Fruit fly (Drosophila melanogaster) whole organism, embryonic: ENCODE results near the gene ppk17.
A peak's percentile ranks its signal among the peaks of the same experiment; 100 is the strongest.

Experiments used
- CG10209 ChIP-seq: fragments of 200-800 bp; sonication (Bioruptor generic); optimal IDR thresholded peaks from 3 replicates; lab custom pipeline; 2017; ENCODE audit warnings: missing biosample characterization, mild to moderate bottlenecking, missing genetic modification characterization, missing genetic modification reagents
- CG10543 ChIP-seq: fragments of 200-800 bp; sonication (Bioruptor generic); optimal IDR thresholded peaks from 3 replicates; lab custom pipeline; 2017; ENCODE audit warnings: missing biosample characterization, mild to moderate bottlenecking, missing genetic modification characterization, moderate library complexity
- CG10654 ChIP-seq: fragments of 200-800 bp; sonication (Bioruptor generic); optimal IDR thresholded peaks from 2 replicates; lab custom pipeline; 2016; ENCODE audit warnings: missing biosample characterization, missing genetic modification characterization
- CG11398 ChIP-seq: fragments of 200-800 bp; sonication (Bioruptor generic); optimal IDR thresholded peaks from 2 replicates; lab custom pipeline; 2016; ENCODE audit warnings: missing biosample characterization, missing genetic modification characterization
- CG11695 ChIP-seq: fragments of 200-800 bp; sonication (Bioruptor generic); IDR thresholded peaks from 3 replicates; pipeline ENCODE4 v1.3.6; 2022; ENCODE audit warnings: missing biosample characterization, missing genetic modification characterization
- CG12104 ChIP-seq: fragments of 200-800 bp; sonication (Bioruptor generic); optimal IDR thresholded peaks from 3 replicates; lab custom pipeline; 2016; ENCODE audit warnings: missing biosample characterization, missing genetic modification characterization
- CG12942 ChIP-seq: fragments of 200-800 bp; sonication (Bioruptor generic); optimal IDR thresholded peaks from 3 replicates; lab custom pipeline; 2016; ENCODE audit warnings: missing biosample characterization, missing genetic modification characterization
- CG13775 ChIP-seq: fragments of 200-800 bp; sonication (Bioruptor generic); optimal IDR thresholded peaks from 3 replicates; lab custom pipeline; 2017; ENCODE audit warnings: missing biosample characterization, mild to moderate bottlenecking, missing genetic modification characterization
- CG15601 ChIP-seq: fragments of 200-800 bp; sonication (Bioruptor generic); optimal IDR thresholded peaks from 3 replicates; lab custom pipeline; 2019; ENCODE audit warnings: missing biosample characterization, mild to moderate bottlenecking, missing genetic modification characterization, moderate library complexity
- CG17829 ChIP-seq: fragments of 200-800 bp; optimal IDR thresholded peaks from 2 replicates; lab custom pipeline; 2019; ENCODE audit warnings: missing biosample characterization, mild to moderate bottlenecking, missing genetic modification characterization, moderate library complexity
- CG2120 ChIP-seq: fragments of 200-800 bp; sonication (Bioruptor generic); optimal IDR thresholded peaks from 3 replicates; lab custom pipeline; 2016; ENCODE audit warnings: missing biosample characterization, missing genetic modification characterization
- CG2199 ChIP-seq: fragments of 200-800 bp; sonication (Bioruptor generic); IDR thresholded peaks from 3 replicates; pipeline ENCODE4 v1.3.6; 2022; ENCODE audit warnings: missing biosample characterization, missing genetic modification characterization
- CG33557 ChIP-seq: fragments of 200-800 bp; sonication (Bioruptor generic); optimal IDR thresholded peaks from 2 replicates; lab custom pipeline; 2019; ENCODE audit warnings: missing biosample characterization, mild to moderate bottlenecking, missing genetic modification characterization, moderate library complexity
- CG3407 ChIP-seq: fragments of 200-800 bp; sonication (Bioruptor generic); optimal IDR thresholded peaks from 2 replicates; lab custom pipeline; 2018; ENCODE audit warnings: missing biosample characterization, mild to moderate bottlenecking, missing genetic modification characterization
- CG34224 ChIP-seq: fragments of 200-800 bp; sonication (Bioruptor generic); IDR thresholded peaks from 3 replicates; pipeline ENCODE4 v1.3.6; 2022; ENCODE audit warnings: missing biosample characterization, missing genetic modification characterization; ENCODE audit not compliant: partially characterized antibody
- CG34376 ChIP-seq: fragments of 200-800 bp; sonication (Bioruptor generic); optimal IDR thresholded peaks from 2 replicates; lab custom pipeline; 2018; ENCODE audit warnings: missing biosample characterization, mild to moderate bottlenecking, missing genetic modification characterization
- CG42726 ChIP-seq: fragments of 200-800 bp; sonication (Bioruptor generic); IDR thresholded peaks from 2 replicates; pipeline ENCODE4 v1.3.6; 2022; ENCODE audit warnings: missing biosample characterization, missing genetic modification characterization; ENCODE audit not compliant: partially characterized antibody
- CG7786 ChIP-seq: fragments of 200-800 bp; sonication (Bioruptor generic); optimal IDR thresholded peaks from 2 replicates; lab custom pipeline; 2016; ENCODE audit warnings: missing biosample characterization, missing genetic modification characterization
- CG7963 ChIP-seq: fragments of 200-800 bp; sonication (Bioruptor generic); IDR thresholded peaks from 3 replicates; pipeline ENCODE4 v1.3.6; 2022; ENCODE audit warnings: missing biosample characterization, missing genetic modification characterization; ENCODE audit not compliant: partially characterized antibody
- CoRest ChIP-seq: fragments of 200-800 bp; sonication (Bioruptor generic); optimal IDR thresholded peaks from 3 replicates; lab custom pipeline; 2018; ENCODE audit warnings: missing biosample characterization, mild to moderate bottlenecking, missing genetic modification characterization, moderate library complexity
- CrebB ChIP-seq: fragments of 200-800 bp; sonication (Bioruptor generic); optimal IDR thresholded peaks from 3 replicates; lab custom pipeline; 2018; ENCODE audit warnings: missing biosample characterization, mild to moderate bottlenecking, missing genetic modification characterization
- Ets97D ChIP-seq: fragments of 200-800 bp; sonication (Bioruptor generic); optimal IDR thresholded peaks from 3 replicates; lab custom pipeline; 2016; ENCODE audit warnings: missing biosample characterization, missing genetic modification characterization
- Gsc ChIP-seq: fragments of 200-800 bp; sonication (Bioruptor generic); IDR thresholded peaks from 2 replicates; pipeline ENCODE4 v1.3.6; 2022; ENCODE audit warnings: missing biosample characterization, missing genetic modification characterization
- HmgD ChIP-seq: fragments of 200-800 bp; sonication (Bioruptor generic); optimal IDR thresholded peaks from 3 replicates; lab custom pipeline; 2016; ENCODE audit warnings: missing biosample characterization, missing genetic modification characterization
- Max ChIP-seq: fragments of 200-800 bp; sonication (Bioruptor generic); optimal IDR thresholded peaks from 2 replicates; lab custom pipeline; 2016; ENCODE audit warnings: missing biosample characterization, mild to moderate bottlenecking, missing genetic modification characterization
- Mes4 ChIP-seq: fragments of 200-800 bp; sonication (Bioruptor generic); optimal IDR thresholded peaks from 2 replicates; lab custom pipeline; 2016; ENCODE audit warnings: missing biosample characterization, missing genetic modification characterization
- NfI ChIP-seq: fragments of 200-800 bp; sonication (Bioruptor generic); optimal IDR thresholded peaks from 3 replicates; lab custom pipeline; 2018; ENCODE audit warnings: missing biosample characterization, mild to moderate bottlenecking, missing genetic modification characterization, moderate library complexity
- PHDP ChIP-seq: fragments of 200-800 bp; sonication (Bioruptor generic); optimal IDR thresholded peaks from 3 replicates; lab custom pipeline; 2018; ENCODE audit warnings: missing biosample characterization, mild to moderate bottlenecking, missing genetic modification characterization, moderate library complexity
- Sin3A ChIP-seq: fragments of >200 bp; optimal IDR thresholded peaks from 2 replicates; lab custom pipeline; 2018
- Sox100B ChIP-seq: fragments of 200-800 bp; sonication (Bioruptor generic); optimal IDR thresholded peaks from 3 replicates; lab custom pipeline; 2018; ENCODE audit warnings: missing biosample characterization, mild to moderate bottlenecking, missing genetic modification characterization
- Stat92E ChIP-seq, 3 experiments: fragments of >200 bp in 2 of 3; fragments of 200-800 bp in 1 of 3; sonication (Bioruptor generic) in 1 of 3; optimal IDR thresholded peaks; 2 replicates each; lab custom pipeline; 2017 to 2019; ENCODE audit warnings: missing biosample characterization in 3 of 3, missing genetic modification characterization in 3 of 3, mild to moderate bottlenecking in 1 of 3, moderate library complexity in 1 of 3
- Tbp ChIP-seq: fragments of >200 bp; optimal IDR thresholded peaks from 2 replicates; lab custom pipeline; 2018; ENCODE audit warnings: missing biosample characterization, missing genetic modification characterization
- cad ChIP-seq: fragments of >200 bp; optimal IDR thresholded peaks from 2 replicates; lab custom pipeline; 2017; ENCODE audit warnings: missing biosample characterization, missing genetic modification characterization
- chinmo ChIP-seq: fragments of 200-800 bp; sonication (Bioruptor generic); IDR thresholded peaks from 4 replicates; pipeline ENCODE4 v1.3.6; 2022; ENCODE audit warnings: missing biosample characterization, missing genetic modification characterization; ENCODE audit not compliant: partially characterized antibody
- en ChIP-seq: fragments of 200-800 bp; sonication (Bioruptor generic); optimal IDR thresholded peaks from 2 replicates; lab custom pipeline; 2016; ENCODE audit warnings: missing biosample characterization, missing genetic modification characterization
- fd3F ChIP-seq: fragments of 200-800 bp; sonication (Bioruptor generic); optimal IDR thresholded peaks from 2 replicates; lab custom pipeline; 2018; ENCODE audit warnings: missing biosample characterization, mild to moderate bottlenecking, missing genetic modification characterization, moderate library complexity
- fd64A ChIP-seq: fragments of 200-800 bp; sonication (Bioruptor generic); optimal IDR thresholded peaks from 3 replicates; lab custom pipeline; 2018; ENCODE audit warnings: missing biosample characterization, mild to moderate bottlenecking, missing genetic modification characterization
- grau ChIP-seq: fragments of 200-800 bp; optimal IDR thresholded peaks from 3 replicates; lab custom pipeline; 2019; ENCODE audit warnings: missing biosample characterization, mild to moderate bottlenecking, missing genetic modification characterization, moderate library complexity
- ham ChIP-seq: fragments of 200-800 bp; sonication (Bioruptor generic); IDR thresholded peaks from 2 replicates; pipeline ENCODE4 v1.3.6; 2022; ENCODE audit warnings: missing biosample characterization, missing genetic modification characterization
- her ChIP-seq: fragments of 200-800 bp; sonication (Bioruptor generic); optimal IDR thresholded peaks from 2 replicates; lab custom pipeline; 2016; ENCODE audit warnings: missing biosample characterization, missing genetic modification characterization
- jing ChIP-seq: fragments of 200-800 bp; sonication (Bioruptor generic); optimal IDR thresholded peaks from 2 replicates; lab custom pipeline; 2018; ENCODE audit warnings: missing biosample characterization, mild to moderate bottlenecking, missing genetic modification characterization
- kay ChIP-seq: fragments of 200-800 bp; sonication (Bioruptor generic); optimal IDR thresholded peaks from 2 replicates; lab custom pipeline; 2016; ENCODE audit warnings: missing biosample characterization, missing genetic modification characterization
- lilli ChIP-seq: fragments of 200-800 bp; sonication (Bioruptor generic); optimal IDR thresholded peaks from 3 replicates; lab custom pipeline; 2016; ENCODE audit warnings: missing biosample characterization, missing genetic modification characterization
- mam ChIP-seq: fragments of 200-800 bp; sonication (Bioruptor generic); optimal IDR thresholded peaks from 3 replicates; lab custom pipeline; 2016; ENCODE audit warnings: missing biosample characterization, missing genetic modification characterization
- pnt ChIP-seq: fragments of 200-800 bp; sonication (Bioruptor generic); optimal IDR thresholded peaks from 3 replicates; lab custom pipeline; 2016; ENCODE audit warnings: missing biosample characterization, missing genetic modification characterization
- sens ChIP-seq: fragments of 200-800 bp; sonication (Bioruptor generic); peaks from one replicate; lab custom pipeline; 2016; ENCODE audit warnings: missing biosample characterization, missing genetic modification characterization
- stc ChIP-seq: fragments of 200-800 bp; sonication (Bioruptor generic); IDR thresholded peaks from 2 replicates; pipeline ENCODE4 v1.3.6; 2022; ENCODE audit warnings: missing biosample characterization, missing genetic modification characterization
- tap ChIP-seq: fragments of 200-800 bp; optimal IDR thresholded peaks from 3 replicates; lab custom pipeline; 2019; ENCODE audit warnings: missing biosample characterization, mild to moderate bottlenecking, missing genetic modification characterization, moderate library complexity
- yki ChIP-seq: fragments of >200 bp; optimal IDR thresholded peaks from 3 replicates; lab custom pipeline; 2018

ppk17 gene

DNA sequence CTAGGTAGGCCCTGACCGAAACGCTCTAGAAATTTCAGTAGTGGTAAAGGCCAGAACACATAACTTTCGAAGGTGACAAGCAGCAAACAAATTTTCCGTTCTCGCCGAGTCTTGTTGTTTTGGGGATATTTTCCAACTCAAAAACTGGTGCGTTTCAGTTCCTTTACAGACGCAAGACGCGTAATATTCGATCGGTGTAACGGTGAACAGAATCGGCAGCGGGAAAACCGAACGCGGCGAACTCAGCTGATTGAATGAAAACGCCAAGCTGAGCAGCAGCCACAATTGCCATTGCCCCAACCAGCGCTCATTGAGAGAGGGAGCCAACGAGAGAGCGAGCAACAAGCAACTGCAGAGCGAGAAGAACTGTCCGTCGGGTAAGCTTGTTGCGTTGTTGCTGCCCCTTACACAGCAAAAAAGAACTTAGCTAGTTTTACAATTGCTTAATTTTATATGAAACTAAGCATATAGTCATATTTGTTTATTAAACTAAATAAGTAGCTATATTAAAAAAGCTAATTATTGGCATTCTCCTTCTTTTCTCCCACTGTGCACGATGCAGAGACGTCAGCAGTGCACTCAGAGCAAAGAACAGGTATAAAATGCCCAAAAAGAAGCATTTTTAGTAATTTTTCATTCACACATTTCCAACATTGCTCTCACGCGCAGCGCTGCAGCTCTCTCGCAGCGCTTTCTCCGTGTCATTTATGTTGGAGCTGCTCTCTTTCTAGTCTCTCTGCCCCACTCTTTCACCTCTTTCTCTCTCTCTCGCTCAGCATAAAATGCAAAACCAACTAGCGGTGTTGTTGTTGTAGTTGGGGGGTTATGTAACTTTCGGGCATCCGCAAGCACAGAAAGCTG is 44.3 kb downstream of the ppk17 start, which contains the start of the genes Cyt-c-d and CG31808 (continued):
- peak; percentile 94 for TF ChIP-seq jing (GFP tag; lab: Kevin White, UChicago)
- peak; percentile 25; the same call in 1 of the 2 replicates for TF ChIP-seq CG42726
- TF ChIP-seq sens (GFP tag; lab: Kevin White, UChicago): peak; percentile 100
- TF ChIP-seq CG13775 (GFP tag; lab: Kevin White, UChicago): peak; percentile 97
- TF ChIP-seq Tbp (GFP tag; lab: Kevin White, UChicago): no peak
- TF ChIP-seq Sin3A (lab: Kevin White, UChicago): no peak
- peak; percentile 94 for TF ChIP-seq Mes4 (GFP tag; lab: Kevin White, UChicago)
- peak; percentile 92 for TF ChIP-seq pnt (GFP tag; lab: Kevin White, UChicago)
- TF ChIP-seq ham (GFP tag; lab: Robert Waterston, UW): peak; percentile 84; the same call in 1 of the 2 replicates
- TF ChIP-seq tap: peak; percentile 97
- peak; percentile 77 for TF ChIP-seq yki (lab: Kevin White, UChicago)
- TF ChIP-seq CG10654 (GFP tag; lab: Kevin White, UChicago): peak; percentile 94
- TF ChIP-seq mam (GFP tag; lab: Kevin White, UChicago): peak; percentile 91
- peak; percentile 98 for TF ChIP-seq CG17829 (tag; lab: Kevin White, UChicago)
- TF ChIP-seq CG10543 (GFP tag; lab: Kevin White, UChicago): peak; percentile 93
- TF ChIP-seq cad (GFP tag; lab: Kevin White, UChicago): no peak
- TF ChIP-seq HmgD (GFP tag; lab: Kevin White, UChicago): peak; percentile 57
- peak; percentile 96 for TF ChIP-seq CoRest
- peak in 1 of 3 experiments; percentile 92 for TF ChIP-seq Stat92E (GFP tag; optimal IDR thresholded peaks at IDR 0.05; lab: Kevin White, UChicago)
- peak; percentile 96 for TF ChIP-seq grau (tag; lab: Kevin White, UChicago)
- TF ChIP-seq CG3407 (GFP tag; lab: Kevin White, UChicago): peak; percentile 96
- TF ChIP-seq CG11695: peak; percentile 97
- TF ChIP-seq CG2120 (GFP tag; lab: Kevin White, UChicago): peak; percentile 97
- TF ChIP-seq NfI (GFP tag; lab: Kevin White, UChicago): peak; percentile 97
- TF ChIP-seq CG7963 (GFP tag; lab: Robert Waterston, UW): no peak
- TF ChIP-seq fd64A (GFP tag; lab: Kevin White, UChicago): peak; percentile 94
- peak; percentile 84 for TF ChIP-seq Ets97D (GFP tag; lab: Kevin White, UChicago)
- TF ChIP-seq Sox100B (GFP tag; lab: Kevin White, UChicago): peak; percentile 96
- peak; percentile 98 for TF ChIP-seq PHDP (tag; lab: Kevin White, UChicago)
- TF ChIP-seq CG33557 (GFP tag; lab: Kevin White, UChicago): peak; percentile 92
- TF ChIP-seq CG12104 (GFP tag; lab: Kevin White, UChicago): peak; percentile 95
- peak; percentile 95 for TF ChIP-seq CrebB
- peak; percentile 95 for TF ChIP-seq Max (GFP tag; lab: Kevin White, UChicago)
- peak; percentile 98 for TF ChIP-seq stc
- TF ChIP-seq kay (GFP tag; lab: Kevin White, UChicago): peak; percentile 89
- TF ChIP-seq CG11398: peak; percentile 87
- TF ChIP-seq her: peak; percentile 80
- TF ChIP-seq en (GFP tag; lab: Kevin White, UChicago): peak; percentile 85
- 0 out of 3 replicates have a peak, but pooled peaks have one; percentile 7 for TF ChIP-seq CG34224 (GFP tag; lab: Robert Waterston, UW)
- TF ChIP-seq CG10209 (GFP tag; lab: Kevin White, UChicago): peak; percentile 98
- TF ChIP-seq lilli: peak; percentile 96
- peak; percentile 95 for TF ChIP-seq CG12942 (GFP tag; lab: Kevin White, UChicago)
- peak; percentile 91 for TF ChIP-seq CG34376
- TF ChIP-seq CG7786 (GFP tag; lab: Kevin White, UChicago): peak; percentile 89
- peak; percentile 92 for TF ChIP-seq Gsc (GFP tag; lab: Robert Waterston, UW)
- TF ChIP-seq CG15601: peak; percentile 96
- peak; percentile 94 for TF ChIP-seq fd3F (GFP tag; lab: Kevin White, UChicago)
- peak; percentile 97 for TF ChIP-seq CG2199
- TF ChIP-seq chinmo (GFP tag; lab: Robert Waterston, UW): peak; percentile 77; the same call in 1 of the 4 replicates
